Worm (Caenorhabditis elegans): ENCODE results near the gene bris-1.

bris-1 gene

ce11 chrIV:3838687-3839086, 19.6 kb upstream of the bris-1 start:
- no peak for TF ChIP-seq tlp-1 (tag; optimal IDR thresholded peaks at IDR 0.05)
- no peak for TF ChIP-seq nhr-47 (tag; optimal IDR thresholded peaks at IDR 0.05)
- no peak for TF ChIP-seq skn-1 (tag; optimal IDR thresholded peaks at IDR 0.05)
- no peak for TF ChIP-seq ztf-11 (tag; optimal IDR thresholded peaks at IDR 0.05)
- no peak for TF ChIP-seq lin-15B (tag; optimal IDR thresholded peaks at IDR 0.05)

ce11 chrIV:3835065-3835464, 15.9 kb upstream of the bris-1 start, which contains the start of gene cal-3:
cal-3 (minus strand) TSS chrIV:3835165.
- TF ChIP-seq nhr-77 (tag; optimal IDR thresholded peaks at IDR 0.05) (no peak), snpc-4 (tag; optimal IDR thresholded peaks at IDR 0.05) (no peak), efl-1 (optimal IDR thresholded peaks at IDR 0.05) (no peak), efl-1 (GFP tag; optimal IDR thresholded peaks at IDR 0.05 in 1 of 2) (peak in 1 of 2 experiments; percentile 19)

ce11 chrIV:3833778-3834177, 14.7 kb upstream of the bris-1 start:
- TF ChIP-seq fkh-8 (tag; optimal IDR thresholded peaks at IDR 0.05) (peak; percentile 24), dsc-1 (tag; optimal IDR thresholded peaks at IDR 0.05) (peak; percentile 87), lsy-2 (tag; optimal IDR thresholded peaks at IDR 0.05) (no peak), sox-4 (tag; optimal IDR thresholded peaks at IDR 0.05) (peak; percentile 42), blmp-1 (tag; optimal IDR thresholded peaks at IDR 0.05) (no peak), efl-1 (optimal IDR thresholded peaks at IDR 0.05) (no peak), efl-1 (GFP tag; optimal IDR thresholded peaks at IDR 0.05 in 1 of 2) (peak in 1 of 2 experiments; percentile 4), pax-3 (tag; optimal IDR thresholded peaks at IDR 0.05) (peak; percentile 42)

ce11 chrIV:3832040-3832439, 12.9 kb upstream of the bris-1 start:
- no peak for TF ChIP-seq aly-2 (tag; optimal IDR thresholded peaks at IDR 0.05)
- TF ChIP-seq nhr-71 (tag; optimal IDR thresholded peaks at IDR 0.05), result peak; percentile 52
- TF ChIP-seq nhr-28 (tag; optimal IDR thresholded peaks at IDR 0.05), result no peak
- no peak for TF ChIP-seq efl-1 (optimal IDR thresholded peaks at IDR 0.05)
- TF ChIP-seq efl-1 (GFP tag; optimal IDR thresholded peaks at IDR 0.05 in 1 of 2), result peak in 1 of 2 experiments; percentile 73
- no peak for TF ChIP-seq sptf-1 (tag; optimal IDR thresholded peaks at IDR 0.05)
- peak; percentile 58 for TF ChIP-seq dsc-1 (tag; optimal IDR thresholded peaks at IDR 0.05)
- peak; percentile 32 for TF ChIP-seq pax-3 (tag; optimal IDR thresholded peaks at IDR 0.05)
- peak; percentile 40 for TF ChIP-seq nhr-47 (tag; optimal IDR thresholded peaks at IDR 0.05)
- no peak for TF ChIP-seq xbp-1 (tag; optimal IDR thresholded peaks at IDR 0.05)
- peak; percentile 75 for TF ChIP-seq fkh-8 (tag; optimal IDR thresholded peaks at IDR 0.05)
- TF ChIP-seq zip-4 (GFP tag; optimal IDR thresholded peaks at IDR 0.05), result no peak
- TF ChIP-seq ztf-4 (tag; optimal IDR thresholded peaks at IDR 0.05), result no peak
- no peak for TF ChIP-seq nhr-19 (GFP tag; conservative IDR thresholded peaks at IDR 0.05)
- no peak for TF ChIP-seq efl-3 (GFP tag; optimal IDR thresholded peaks at IDR 0.05)
- no peak for TF ChIP-seq ces-1 (GFP tag; optimal IDR thresholded peaks at IDR 0.05)
- TF ChIP-seq mef-2 (tag; optimal IDR thresholded peaks at IDR 0.05), result no peak

ce11 chrIV:3827724-3828123, 8.6 kb upstream of the bris-1 start:
- TF ChIP-seq blmp-1 (tag; optimal IDR thresholded peaks at IDR 0.05), result peak; percentile 88
- TF ChIP-seq nhr-85 (tag), result peak; percentile 44
- no peak for TF ChIP-seq mab-9 (GFP tag; IDR thresholded peaks at IDR 0.05)

- TF ChIP-seq C34B4.2 (tag; optimal IDR thresholded peaks at IDR 0.05) (no peak), fos-1 (tag; optimal IDR thresholded peaks at IDR 0.05) (no peak), sup-37 (GFP tag; optimal IDR thresholded peaks at IDR 0.05) (no peak), nhr-237 (tag; optimal IDR thresholded peaks at IDR 0.05) (no peak), nhr-19 (GFP tag; conservative IDR thresholded peaks at IDR 0.05) (no peak), fkh-10 (GFP tag; optimal IDR thresholded peaks at IDR 0.05) (no peak), egl-27 (tag; optimal IDR thresholded peaks at IDR 0.05) (no peak), lin-13 (GFP tag; optimal IDR thresholded peaks at IDR 0.05) (no peak), ceh-82 (tag; optimal IDR thresholded peaks at IDR 0.05) (no peak), dpl-1 (GFP tag; optimal IDR thresholded peaks at IDR 0.05) (no peak), efl-1 (optimal IDR thresholded peaks at IDR 0.05) (no peak), efl-1 (GFP tag; optimal IDR thresholded peaks at IDR 0.05 in 1 of 2) (no peak), hpl-2 (GFP tag; optimal IDR thresholded peaks at IDR 0.05) (no peak), lin-14 (GFP tag; optimal IDR thresholded peaks at IDR 0.05) (peak; percentile 37), unc-86 (tag; optimal IDR thresholded peaks at IDR 0.05) (no peak), unc-30 (tag; optimal IDR thresholded peaks at IDR 0.05) (no peak), dsc-1 (tag; optimal IDR thresholded peaks at IDR 0.05) (no peak), ceh-63 (GFP tag; optimal IDR thresholded peaks at IDR 0.05) (no peak), isw-1 (GFP tag; IDR thresholded peaks at IDR 0.05) (no peak), C04F5.9 (tag; optimal IDR thresholded peaks at IDR 0.05) (no peak)
These were observed 7.5 kb upstream of the bris-1 start, which contains the start of gene F28F9.3 for ce11 chrIV:3826590-3827128. F28F9.3 (plus strand) TSS chrIV:3826890.
